Worm (Caenorhabditis elegans) whole organism, L4 larva: ENCODE measurements around the gene F42A6.2.

Experiments
- F37D6.2 ChIP-seq: sonication (generic microtip); optimal IDR thresholded peaks from 2 replicates; lab custom pipeline; 2016; ENCODE audit warnings: mild to moderate bottlenecking, missing genetic modification characterization, missing compliant biosample characterization
- ama-1 ChIP-seq: fragments of 150-350 bp; optimal IDR thresholded peaks from 2 replicates; lab custom pipeline; 2014; ENCODE audit warnings: inconsistent platforms, mixed read lengths
- dpl-1 ChIP-seq: fragments of 150-350 bp; optimal IDR thresholded peaks from 2 replicates; lab custom pipeline; 2014; ENCODE audit warnings: missing biosample characterization, missing genetic modification reagents, missing genetic modification characterization
- nhr-10 ChIP-seq: fragments of 150-350 bp; optimal IDR thresholded peaks from 2 replicates; lab custom pipeline; 2014; ENCODE audit warnings: missing biosample characterization, missing genetic modification characterization
- nhr-11 ChIP-seq: fragments of 150-350 bp; optimal IDR thresholded peaks from 2 replicates; lab custom pipeline; 2014; ENCODE audit warnings: missing biosample characterization, missing genetic modification characterization
- nhr-41 ChIP-seq: fragments of 200-800 bp; sonication (Bioruptor generic); IDR thresholded peaks from 2 replicates; pipeline ENCODE4 v1.3.6; 2022; ENCODE audit warnings: missing genetic modification reagents, missing genetic modification characterization, missing compliant biosample characterization
- pha-4 ChIP-seq, 2 experiments: fragments of 150-350 bp in 1 of 2; fragments of 200-800 bp in 1 of 2; sonication (Bioruptor generic) in 1 of 2; IDR thresholded peaks in 1 of 2; optimal IDR thresholded peaks in 1 of 2; 2 replicates each; pipeline versions ENCODE4 v1.3.6 to Lab custom; 2014 to 2022; ENCODE audit warnings: missing genetic modification characterization in 2 of 2, missing genetic modification reagents in 2 of 2, missing biosample characterization in 1 of 2, missing compliant biosample characterization in 1 of 2
- tra-1 ChIP-seq: fragments of 200-800 bp; sonication (Bioruptor generic); IDR thresholded peaks from 2 replicates; pipeline ENCODE4 v1.3.6; 2022; ENCODE audit warnings: missing genetic modification reagents, missing genetic modification characterization, missing compliant biosample characterization

- peak; percentile 73 for TF ChIP-seq dpl-1 (GFP tag; lab: Kevin White, UChicago)
- no peak for TF ChIP-seq ama-1 (lab: Kevin White, UChicago)
- peak; percentile 79 for TF ChIP-seq F37D6.2 (tag; lab: Kevin White, UChicago)
- peak; percentile 91 for TF ChIP-seq nhr-11 (tag; lab: Kevin White, UChicago)
- TF ChIP-seq nhr-10 (tag; lab: Kevin White, UChicago) = no peak
- TF ChIP-seq tra-1 (GFP tag; lab: Robert Waterston, UW) = 0 out of 2 replicates have a peak, but pooled peaks have one; percentile 46
- TF ChIP-seq pha-4 (GFP tag; IDR thresholded peaks at IDR 0.05; lab: Robert Waterston, UW) = peak; percentile 84
- no peak for TF ChIP-seq pha-4 (tag; optimal IDR thresholded peaks at IDR 0.05; lab: Kevin White, UChicago)
- peak; percentile 43; the same call in 1 of the 2 replicates for TF ChIP-seq nhr-41
Observed at ce11 chrIV:3384593-3384992, 43.3 kb downstream of the F42A6.2 start.
